Fruit fly (Drosophila melanogaster): ENCODE measurements around the gene CG42762.

Gene CG42762

dm6 chr2L:8148514-8149085 is 4.8 kb upstream of the CG42762 start (continued):
- TF ChIP-seq CG6175 (GFP tag; IDR thresholded peaks at IDR 0.05), result peak; percentile 95
- no peak; the same call in 1 of the 2 replicates for TF ChIP-seq CG9932 (GFP tag; IDR thresholded peaks at IDR 0.05)
- TF ChIP-seq CG5180 (GFP tag; optimal IDR thresholded peaks at IDR 0.05), result peak; percentile 90
- TF ChIP-seq shn (GFP tag; optimal IDR thresholded peaks at IDR 0.05), result no peak
- no peak for TF ChIP-seq Lim3 (GFP tag; IDR thresholded peaks at IDR 0.05)
- TF ChIP-seq HmgZ (tag; optimal IDR thresholded peaks at IDR 0.05), result no peak
- TF ChIP-seq usp (GFP tag; optimal IDR thresholded peaks at IDR 0.05), result no peak
- no peak for TF ChIP-seq Rfx (GFP tag; IDR thresholded peaks at IDR 0.05)
- TF ChIP-seq CG7987 (GFP tag; optimal IDR thresholded peaks at IDR 0.05), result no peak
- no peak for TF ChIP-seq CG17186 (GFP tag; optimal IDR thresholded peaks at IDR 0.05)
- no peak for TF ChIP-seq amos (GFP tag; IDR thresholded peaks at IDR 0.05; ENCODE audit: partially characterized antibody)
- no peak for TF ChIP-seq D19B (GFP tag; optimal IDR thresholded peaks at IDR 0.05)
- no peak for TF ChIP-seq ttk (GFP tag; IDR thresholded peaks at IDR 0.05)
- TF ChIP-seq peb (GFP tag; IDR thresholded peaks at IDR 0.05), result no peak
- TF ChIP-seq Hmr (GFP tag; optimal IDR thresholded peaks at IDR 0.05), result peak; percentile 4
- TF ChIP-seq CG15011 (GFP tag; optimal IDR thresholded peaks at IDR 0.05), result no peak
- no peak for TF ChIP-seq CG31224 (GFP tag; IDR thresholded peaks at IDR 0.05)
- TF ChIP-seq HHEX (GFP tag; optimal IDR thresholded peaks at IDR 0.05), result no peak
- peak; percentile 9 for TF ChIP-seq CG8924 (tag; optimal IDR thresholded peaks at IDR 0.05)
- no peak for TF ChIP-seq CG10654 (GFP tag; optimal IDR thresholded peaks at IDR 0.05)
- no peak for TF ChIP-seq Doc3 (GFP tag; IDR thresholded peaks at IDR 0.05; ENCODE audit: partially characterized antibody)
- TF ChIP-seq CG14441 (GFP tag; IDR thresholded peaks at IDR 0.05), result no peak
- TF ChIP-seq cad (GFP tag; optimal IDR thresholded peaks at IDR 0.05), result no peak
- TF ChIP-seq Rx (GFP tag; IDR thresholded peaks at IDR 0.05), result no peak
- TF ChIP-seq phol (tag; optimal IDR thresholded peaks at IDR 0.05), result no peak
- no peak for TF ChIP-seq Lhr (GFP tag; optimal IDR thresholded peaks at IDR 0.05)
- no peak for TF ChIP-seq YL-1 (GFP tag; optimal IDR thresholded peaks at IDR 0.05)
- peak; percentile 14 for TF ChIP-seq CG34376 (GFP tag; optimal IDR thresholded peaks at IDR 0.05)
- no peak for TF ChIP-seq GATAe (GFP tag; conservative IDR thresholded peaks at IDR 0.05)
- TF ChIP-seq MBD-R2 (GFP tag; IDR thresholded peaks at IDR 0.05), result no peak
- no peak for TF ChIP-seq ac (GFP tag; optimal IDR thresholded peaks at IDR 0.05)

- TF ChIP-seq Chrac-16 (GFP tag; optimal IDR thresholded peaks at IDR 0.05) (no peak), vvl (GFP tag; IDR thresholded peaks at IDR 0.05) (peak; percentile 58; the same call in 1 of the 2 replicates), CG3726 (GFP tag; IDR thresholded peaks at IDR 0.05) (no peak), CG13287 (GFP tag; IDR thresholded peaks at IDR 0.05; ENCODE audit: partially characterized antibody) (no peak), chinmo (GFP tag; IDR thresholded peaks at IDR 0.05; ENCODE audit: partially characterized antibody) (0 out of 4 replicates have a peak, but pooled peaks have one; percentile 32), inv (GFP tag; IDR thresholded peaks at IDR 0.05; ENCODE audit: partially characterized antibody) (no peak), bigmax (GFP tag; optimal IDR thresholded peaks at IDR 0.05) (no peak), Ets65A (GFP tag) (peak; percentile 24), grn (GFP tag; optimal IDR thresholded peaks at IDR 0.05) (no peak), Eip74EF (GFP tag; optimal IDR thresholded peaks at IDR 0.05) (peak in 1 of 2 experiments; percentile 75), CG43689 (GFP tag; IDR thresholded peaks at IDR 0.05) (no peak), slou (GFP tag; optimal IDR thresholded peaks at IDR 0.05) (no peak), fd96Cb (tag; optimal IDR thresholded peaks at IDR 0.05) (no peak), CG8281 (tag; optimal IDR thresholded peaks at IDR 0.05) (no peak), Ssrp (tag; optimal IDR thresholded peaks at IDR 0.05) (no peak)
Observed at dm6 chr2L:8146994-8147661, 3.3 kb upstream of the CG42762 start, which contains the start of gene CG31606. Gene CG31606, plus strand, starts transcription at chr2L:8147611.
